Worm (Caenorhabditis elegans): ENCODE data around the gene snu-66.

The snu-66 gene

DNA sequence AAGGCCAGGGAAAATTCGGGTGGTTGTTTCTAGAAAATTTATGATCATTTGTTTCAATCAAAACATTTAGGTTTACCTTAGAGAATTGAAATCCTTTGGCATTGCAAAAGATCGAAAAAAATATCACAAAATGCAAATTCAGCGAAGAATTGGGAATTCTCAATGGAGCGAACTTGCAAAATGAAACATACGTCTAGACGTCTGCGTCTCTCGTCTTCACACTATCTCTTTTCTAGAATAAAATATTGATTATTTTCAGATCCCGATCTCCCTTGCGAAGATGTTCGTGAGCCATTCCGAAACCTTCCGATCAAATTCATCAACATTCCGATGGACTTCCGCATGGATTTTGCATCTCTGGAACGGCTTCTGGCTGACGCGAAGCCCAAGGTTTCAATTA is 4.9 kb upstream of the snu-66 start, which contains the start of gene ets-6 (continued):
- TF ChIP-seq zip-11 (GFP tag; IDR thresholded peaks at IDR 0.05) (no peak), sdz-12 (GFP tag; optimal IDR thresholded peaks at IDR 0.05) (no peak), ceh-62 (tag; optimal IDR thresholded peaks at IDR 0.05) (no peak), mdl-1 (tag; optimal IDR thresholded peaks at IDR 0.05) (no peak), unc-39 (tag; optimal IDR thresholded peaks at IDR 0.05) (no peak), lsy-2 (tag; optimal IDR thresholded peaks at IDR 0.05) (peak in 1 of 2 experiments; percentile 77), T26A8.4 (GFP tag; IDR thresholded peaks at IDR 0.05) (no peak), F44E2.7 (GFP tag; IDR thresholded peaks at IDR 0.05) (no peak), lin-29 (GFP tag; IDR thresholded peaks at IDR 0.05) (no peak), F49E8.2 (tag; optimal IDR thresholded peaks at IDR 0.05; ENCODE audit: borderline replicate concordance) (no peak), lin-38 (GFP tag; IDR thresholded peaks at IDR 0.05) (peak; percentile 96), F37D6.2 (tag; optimal IDR thresholded peaks at IDR 0.05) (no peak), lin-1 (GFP tag; IDR thresholded peaks at IDR 0.05) (no peak), snpc-4 (tag; optimal IDR thresholded peaks at IDR 0.05) (no peak), tra-1 (GFP tag; IDR thresholded peaks at IDR 0.05) (no peak), egl-43 (GFP tag; IDR thresholded peaks at IDR 0.05) (no peak), Y75B8A.6 (GFP tag; IDR thresholded peaks at IDR 0.05) (no peak), nhr-102 (tag; optimal IDR thresholded peaks at IDR 0.05) (no peak), ceh-82 (tag; optimal IDR thresholded peaks at IDR 0.05) (no peak), zag-1 (tag; optimal IDR thresholded peaks at IDR 0.05) (no peak), mxl-2 (GFP tag; conservative IDR thresholded peaks at IDR 0.05) (no peak), vab-7 (GFP tag; IDR thresholded peaks at IDR 0.05) (no peak), snpc-1.2 (GFP tag; IDR thresholded peaks at IDR 0.05) (no peak), nhr-6 (tag; optimal IDR thresholded peaks at IDR 0.05) (no peak), aha-1 (tag) (peak; percentile 2), skn-1 (tag; optimal IDR thresholded peaks at IDR 0.05) (no peak), nhr-48 (tag; optimal IDR thresholded peaks at IDR 0.05) (no peak), daf-16 (GFP tag; optimal IDR thresholded peaks at IDR 0.05) (no peak), daf-16 (tag; optimal IDR thresholded peaks at IDR 0.05) (no peak), nhr-237 (tag; optimal IDR thresholded peaks at IDR 0.05) (no peak), aly-2 (tag; optimal IDR thresholded peaks at IDR 0.05) (no peak), ceh-32 (tag; optimal IDR thresholded peaks at IDR 0.05; ENCODE audit: poor library complexity) (no peak), ces-1 (GFP tag; optimal IDR thresholded peaks at IDR 0.05) (no peak), Y5F2A.4 (GFP tag; optimal IDR thresholded peaks at IDR 0.05) (no peak), ctbp-1 (GFP tag; IDR thresholded peaks at IDR 0.05) (no peak), hlh-30 (tag; optimal IDR thresholded peaks at IDR 0.05; ENCODE audit: insufficient read depth) (no peak), mep-1 (tag; optimal IDR thresholded peaks at IDR 0.05) (peak; percentile 52), madf-5 (GFP tag; IDR thresholded peaks at IDR 0.05) (no peak), lim-7 (GFP tag; IDR thresholded peaks at IDR 0.05) (no peak), Y105C5A.15 (GFP tag; IDR thresholded peaks at IDR 0.05) (no peak), unc-62 (GFP tag; optimal IDR thresholded peaks at IDR 0.05 in 1 of 2) (peak in 1 of 2 experiments; percentile 65), unc-62 (tag; optimal IDR thresholded peaks at IDR 0.05) (no peak), pha-4 (GFP tag; IDR thresholded peaks at IDR 0.05) (no peak), pha-4 (tag; optimal IDR thresholded peaks at IDR 0.05) (no peak), gei-8 (GFP tag; optimal IDR thresholded peaks at IDR 0.05) (no peak), egl-27 (tag; optimal IDR thresholded peaks at IDR 0.05) (no peak), daf-12 (tag; optimal IDR thresholded peaks at IDR 0.05) (no peak), set-16 (GFP tag; IDR thresholded peaks at IDR 0.05) (no peak), nhr-10 (tag; optimal IDR thresholded peaks at IDR 0.05) (no peak), R02D3.7 (tag; optimal IDR thresholded peaks at IDR 0.05) (no peak), ceh-28 (tag; optimal IDR thresholded peaks at IDR 0.05) (peak; percentile 45), nhr-41 (GFP tag; IDR thresholded peaks at IDR 0.05) (no peak), lin-15B (tag; optimal IDR thresholded peaks at IDR 0.05) (no peak), daf-19 (GFP tag; conservative IDR thresholded peaks at IDR 0.05) (no peak)

All from whole organism, L4 larva.